Fruit fly (Drosophila melanogaster) S2 (cell line): Measurements from ENCODE around the gene Ac13E.
A peak's percentile ranks its signal among the peaks of the same experiment; 100 is the strongest.

Source experiments
- CG8478 ChIP-seq: fragments of >200 bp; optimal IDR thresholded peaks from 2 replicates; lab custom pipeline; 2018
- CTCF ChIP-seq, 2 experiments: fragments of >200 bp; optimal IDR thresholded peaks; 2 replicates each; lab custom pipeline; 2018

- TF ChIP-seq CG8478 (lab: Kevin White, UChicago): no peak
- peak; percentile 78 to 92 for TF ChIP-seq CTCF (optimal IDR thresholded peaks at IDR 0.05; lab: Kevin White, UChicago)
Measured at dm6 chrX:15594230-15594857, 40.3 kb upstream of the Ac13E start.
